Fruit fly (Drosophila melanogaster): ENCODE data around the gene CG10657.

DNA sequence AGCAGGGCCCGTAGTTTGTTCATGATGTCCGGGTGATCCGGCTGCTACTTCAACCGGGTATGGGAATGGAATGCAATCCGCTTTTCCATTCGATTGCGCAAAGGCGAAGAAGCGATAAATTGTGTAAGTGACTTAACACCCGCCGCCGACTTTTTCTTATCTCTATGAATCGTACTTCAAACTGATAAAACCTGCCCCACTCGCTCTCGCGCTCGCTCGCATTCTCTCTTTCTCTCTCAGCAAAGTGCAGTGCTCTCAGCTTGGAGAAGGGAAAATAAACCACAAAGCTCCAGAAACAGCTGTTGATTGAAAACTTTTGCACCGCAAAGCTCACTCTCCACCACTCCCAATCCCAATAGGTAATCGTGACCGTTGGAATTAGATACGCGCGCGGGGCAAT lies 7.1 kb downstream of the CG10657 start:
- TF ChIP-seq CG12768 (GFP tag; optimal IDR thresholded peaks at IDR 0.05), result no peak
- TF ChIP-seq Crg-1 (GFP tag; optimal IDR thresholded peaks at IDR 0.05), result no peak
- no peak for TF ChIP-seq CG5204 (GFP tag; optimal IDR thresholded peaks at IDR 0.05)
- TF ChIP-seq CG1620 (GFP tag; optimal IDR thresholded peaks at IDR 0.05), result no peak
- TF ChIP-seq CG7045 (GFP tag; optimal IDR thresholded peaks at IDR 0.05), result no peak
- no peak for TF ChIP-seq CG11617 (GFP tag; optimal IDR thresholded peaks at IDR 0.05)
- no peak for TF ChIP-seq bab1 (GFP tag; optimal IDR thresholded peaks at IDR 0.05)
